Worm (Caenorhabditis elegans) whole organism, L1 larva: Measurements from ENCODE around the gene gpd-4.

Source experiments
- Y116A8C.19 ChIP-seq: sonication (generic microtip); optimal IDR thresholded peaks from 2 replicates; lab custom pipeline; 2016; ENCODE audit warnings: missing compliant biosample characterization, missing genetic modification characterization, borderline replicate concordance
- aha-1 ChIP-seq: fragments of 150-350 bp; optimal IDR thresholded peaks from 2 replicates; lab custom pipeline; 2014; ENCODE audit warnings: missing biosample characterization, missing genetic modification characterization
- ceh-63 ChIP-seq: fragments of 200-800 bp; sonication (Bioruptor generic); optimal IDR thresholded peaks from 2 replicates; lab custom pipeline; 2018; ENCODE audit warnings: mild to moderate bottlenecking, missing genetic modification characterization, missing compliant biosample characterization
- egl-27 ChIP-seq, 2 experiments: fragments of 150-350 bp in 1 of 2; sonication (generic microtip); optimal IDR thresholded peaks; 3 replicates each; lab custom pipeline; 2017 to 2018; ENCODE audit warnings: missing biosample characterization in 2 of 2, missing genetic modification characterization in 2 of 2, missing genetic modification reagents in 2 of 2
- ets-5 ChIP-seq: fragments of 200-800 bp; sonication (Bioruptor generic); IDR thresholded peaks from 2 replicates; pipeline ENCODE4 v1.3.6; 2022; ENCODE audit warnings: missing genetic modification characterization, missing compliant biosample characterization
- grh-1 ChIP-seq: fragments of 200-800 bp; sonication (Bioruptor generic); IDR thresholded peaks from 2 replicates; pipeline ENCODE4 v1.3.6; 2022; ENCODE audit warnings: missing genetic modification reagents, missing genetic modification characterization, missing compliant biosample characterization
- hlh-4 ChIP-seq: sonication (generic microtip); optimal IDR thresholded peaks from 2 replicates; lab custom pipeline; 2016; ENCODE audit warnings: mild to moderate bottlenecking, missing genetic modification characterization, missing compliant biosample characterization
- lir-3 ChIP-seq: sonication (generic microtip); optimal IDR thresholded peaks from 2 replicates; lab custom pipeline; 2016; ENCODE audit warnings: mild to moderate bottlenecking, missing genetic modification characterization, moderate library complexity, missing compliant biosample characterization; ENCODE audit not compliant: poor library complexity
- nhr-11 ChIP-seq: fragments of 150-350 bp; optimal IDR thresholded peaks from 2 replicates; lab custom pipeline; 2014; ENCODE audit warnings: missing biosample characterization, missing genetic modification characterization
- nhr-12 ChIP-seq: sonication (generic microtip); optimal IDR thresholded peaks from 2 replicates; lab custom pipeline; 2017; ENCODE audit warnings: missing biosample characterization, missing genetic modification characterization
- nhr-90 ChIP-seq: sonication (generic microtip); optimal IDR thresholded peaks from 2 replicates; lab custom pipeline; 2016; ENCODE audit warnings: mild to moderate bottlenecking, missing genetic modification characterization, missing compliant biosample characterization; ENCODE audit not compliant: poor library complexity
- skn-1 ChIP-seq: fragments of 150-350 bp; optimal IDR thresholded peaks from 2 replicates; lab custom pipeline; 2014; ENCODE audit warnings: missing biosample characterization, missing genetic modification characterization
- unc-130 ChIP-seq: fragments of 150-350 bp; optimal IDR thresholded peaks from 2 replicates; lab custom pipeline; 2017; ENCODE audit warnings: missing biosample characterization, missing genetic modification characterization, inconsistent platforms
- ztf-11 ChIP-seq, 2 experiments: sonication (generic microtip); optimal IDR thresholded peaks; 2 replicates each; lab custom pipeline; 2016 to 2017; ENCODE audit warnings: missing genetic modification characterization in 2 of 2, missing biosample characterization in 1 of 2, missing compliant biosample characterization in 1 of 2

ce11 chrII:10164137-10164536 lies 6.9 kb upstream of the gpd-4 start:
- TF ChIP-seq ceh-63 = no peak
- TF ChIP-seq ztf-11 (tag; optimal IDR thresholded peaks at IDR 0.05; lab: Kevin White, UChicago) = no peak
- no peak for TF ChIP-seq nhr-90 (tag; lab: Kevin White, UChicago)
- TF ChIP-seq unc-130 (tag; lab: Kevin White, UChicago) = no peak
- no peak for TF ChIP-seq egl-27 (tag; optimal IDR thresholded peaks at IDR 0.05; lab: Kevin White, UChicago)
- no peak for TF ChIP-seq nhr-12
- TF ChIP-seq lir-3 (tag; lab: Kevin White, UChicago) = no peak
- no peak for TF ChIP-seq skn-1 (tag; lab: Kevin White, UChicago)
- no peak for TF ChIP-seq aha-1 (tag; lab: Kevin White, UChicago)
- TF ChIP-seq ets-5 (GFP tag; lab: Robert Waterston, UW) = no peak
- no peak for TF ChIP-seq hlh-4
- no peak for TF ChIP-seq Y116A8C.19 (tag; lab: Kevin White, UChicago)
- no peak for TF ChIP-seq nhr-11 (tag; lab: Kevin White, UChicago)
- no peak for TF ChIP-seq grh-1 (GFP tag; lab: Robert Waterston, UW)
